Worm (Caenorhabditis elegans) whole organism, L2 larva: Measurements from ENCODE around the gene srbc-21.
"Not testable (repeated sequence)": the region's sequence is repeated elsewhere in the genome, so short reads cannot be mapped to it uniquely, and the experiment has no call there.

Experiments used
- blmp-1 ChIP-seq: sonication (generic microtip); optimal IDR thresholded peaks from 2 replicates; lab custom pipeline; 2017; ENCODE audit warnings: missing genetic modification characterization, mild to moderate bottlenecking, missing compliant biosample characterization, antibody characterized with exemption, moderate library complexity; ENCODE audit not compliant: insufficient read depth
- lin-13 ChIP-seq: fragments of 150-350 bp; optimal IDR thresholded peaks from 2 replicates; lab custom pipeline; 2014; ENCODE audit warnings: missing biosample characterization, missing genetic modification reagents, missing genetic modification characterization
- nhr-77 ChIP-seq: fragments of 150-350 bp; optimal IDR thresholded peaks from 2 replicates; lab custom pipeline; 2014; ENCODE audit warnings: missing biosample characterization, missing genetic modification characterization
- sma-9 ChIP-seq, 2 experiments: fragments of 150-350 bp in 1 of 2; sonication (generic microtip) in 1 of 2; optimal IDR thresholded peaks; 2 replicates each; lab custom pipeline; 2014 to 2016; ENCODE audit warnings: missing genetic modification characterization in 2 of 2, mild to moderate bottlenecking in 1 of 2, missing biosample characterization in 1 of 2, missing compliant biosample characterization in 1 of 2, missing genetic modification reagents in 1 of 2, moderate library complexity in 1 of 2
- ztf-11 ChIP-seq: sonication (generic microtip); optimal IDR thresholded peaks from 2 replicates; lab custom pipeline; 2017; ENCODE audit warnings: missing biosample characterization, missing genetic modification characterization
- ztf-4 ChIP-seq: fragments of 150-350 bp; optimal IDR thresholded peaks from 2 replicates; lab custom pipeline; 2014; ENCODE audit warnings: missing biosample characterization, missing genetic modification characterization

DNA sequence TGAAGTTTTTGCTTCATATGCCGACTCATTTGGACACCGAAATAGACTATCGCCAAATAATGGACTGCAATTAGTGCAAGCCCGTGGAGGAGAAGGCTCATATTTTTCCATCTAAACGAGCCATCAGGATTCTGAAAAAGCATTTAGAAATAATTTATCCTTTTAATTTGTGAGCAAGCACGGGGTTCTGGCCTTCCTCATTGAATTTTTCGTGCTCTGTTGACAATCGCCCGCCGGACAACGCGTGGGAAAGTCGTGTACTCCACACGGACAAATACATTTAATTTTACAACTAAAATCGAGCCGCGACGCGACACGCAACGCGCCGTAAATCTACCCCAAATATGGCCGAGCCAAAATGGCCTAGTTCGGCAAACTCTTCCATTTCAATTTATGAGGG, 10.9 kb upstream of the srbc-21 start, which contains the start of gene F22F7.12:
- not testable (repeated sequence) for TF ChIP-seq ztf-4 (tag; lab: Kevin White, UChicago); blmp-1 (tag; lab: Kevin White, UChicago); ztf-11 (tag; lab: Kevin White, UChicago); lin-13 (GFP tag; lab: Kevin White, UChicago); sma-9 (GFP tag; optimal IDR thresholded peaks at IDR 0.05; lab: Kevin White, UChicago); sma-9 (tag; optimal IDR thresholded peaks at IDR 0.05; lab: Kevin White, UChicago); nhr-77 (tag; lab: Kevin White, UChicago)
